Worm (Caenorhabditis elegans): Measurements from ENCODE around the gene chin-1.

The chin-1 gene

ce11 chrIII:1026261-1026660 is 10.8 kb downstream of the chin-1 start, which contains the start of gene clc-25:
Gene clc-25, minus strand, starts transcription at chrIII:1026361.
- TF ChIP-seq unc-62 (GFP tag; optimal IDR thresholded peaks at IDR 0.05): no peak

DNA sequence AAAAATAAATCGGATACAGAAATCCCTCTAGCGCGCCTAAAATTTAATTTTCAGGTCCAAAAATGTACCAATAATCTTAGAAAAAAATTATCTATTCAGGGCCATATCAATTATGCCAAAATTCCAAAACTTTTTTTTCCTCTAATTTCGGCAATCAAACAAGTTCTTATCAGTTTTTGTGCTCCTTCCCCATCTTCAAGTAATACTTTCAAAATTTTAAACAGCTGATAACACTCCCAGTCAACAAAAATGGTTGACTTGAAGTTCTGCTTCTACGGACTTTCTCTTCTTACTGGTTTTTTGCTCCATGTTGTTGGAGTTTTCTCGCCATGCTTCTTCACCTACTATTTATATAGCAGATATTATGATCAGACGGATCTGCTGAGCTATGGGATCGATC is 16.3 kb downstream of the chin-1 start, which contains the start of gene clc-23:
Gene clc-23, plus strand, starts transcription at position 223 of the 400 bp plus-strand sequence.
- TF ChIP-seq unc-62 (GFP tag; optimal IDR thresholded peaks at IDR 0.05): no peak

- TF ChIP-seq unc-62 (GFP tag; optimal IDR thresholded peaks at IDR 0.05): no peak
Observed at ce11 chrIII:1016080-1016479, 20.9 kb downstream of the chin-1 start, which contains the start of gene Y34F4.3. Gene Y34F4.3, minus strand, starts transcription at chrIII:1016180.

DNA sequence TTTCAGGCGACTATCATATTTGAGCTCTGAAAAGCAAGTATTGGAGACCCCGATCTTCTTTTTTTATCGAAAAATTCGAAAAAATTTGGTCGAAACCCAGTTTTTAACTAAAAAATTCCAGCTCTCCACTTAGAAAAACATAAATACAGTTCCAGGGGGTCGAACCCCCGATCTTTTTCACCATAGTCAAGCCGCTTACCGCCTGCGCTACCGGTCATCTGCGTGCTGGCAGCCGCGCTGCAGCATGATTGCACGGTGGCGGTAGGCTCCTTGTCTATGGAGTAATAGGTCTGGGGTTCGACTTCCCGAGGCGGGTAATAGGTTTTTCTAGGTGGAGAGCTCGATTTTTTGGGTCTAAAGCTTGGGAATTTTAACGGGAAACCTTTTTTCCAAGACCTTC is 27.2 kb downstream of the chin-1 start, which contains the start of gene clc-24:
Gene clc-24, plus strand, starts transcription at position 263 of the 400 bp plus-strand sequence.
- TF ChIP-seq unc-62 (GFP tag; optimal IDR thresholded peaks at IDR 0.05): no peak

- no peak for TF ChIP-seq unc-62 (GFP tag; optimal IDR thresholded peaks at IDR 0.05)
Observed at ce11 chrIII:1008091-1008490, 28.9 kb downstream of the chin-1 start, which contains the start of gene clc-27. Gene clc-27, plus strand, starts transcription at chrIII:1008391.

DNA sequence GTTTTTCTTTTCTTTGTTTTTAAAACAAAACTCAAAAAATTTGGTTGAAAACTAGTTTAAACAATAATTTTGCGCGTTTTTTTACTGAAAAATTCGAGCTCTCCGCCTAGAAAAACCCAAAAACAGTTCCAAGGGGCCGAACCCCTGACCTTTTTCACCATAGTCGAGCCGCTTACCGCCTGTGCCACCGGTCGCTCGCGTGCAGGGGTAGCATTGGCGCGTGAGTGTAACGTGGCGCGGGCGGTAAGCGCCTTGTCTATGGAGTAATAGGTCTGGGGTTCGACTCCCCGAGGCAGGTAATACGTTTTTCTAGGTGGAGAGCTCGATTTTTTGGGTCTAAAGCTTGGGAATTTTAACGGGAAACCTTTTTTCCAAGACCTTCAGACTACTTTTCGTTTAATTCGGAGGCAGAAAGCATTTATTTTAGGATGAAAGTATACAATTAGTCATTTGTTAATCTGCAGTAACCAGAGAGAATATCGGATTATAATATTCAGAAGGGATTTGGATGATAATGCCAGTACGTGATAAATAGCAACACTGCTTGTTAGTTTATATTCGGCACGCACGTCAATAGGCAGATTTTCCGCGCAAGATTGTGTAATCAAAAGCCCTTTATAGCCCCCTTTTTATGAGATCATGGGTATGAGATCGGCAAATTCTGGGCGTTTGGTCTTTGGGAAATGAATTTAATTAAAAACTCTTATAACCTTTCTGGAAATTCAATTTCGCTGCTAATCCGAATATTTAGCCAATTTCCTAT is 29.7 kb downstream of the chin-1 start:
- TF ChIP-seq unc-62 (GFP tag; optimal IDR thresholded peaks at IDR 0.05): no peak

- no peak for TF ChIP-seq unc-62 (GFP tag; optimal IDR thresholded peaks at IDR 0.05)
Observed at ce11 chrIII:1004464-1004863, 32.5 kb downstream of the chin-1 start.

- no peak for TF ChIP-seq unc-62 (GFP tag; optimal IDR thresholded peaks at IDR 0.05)
Observed at ce11 chrIII:1002510-1002909, 34.5 kb downstream of the chin-1 start, which contains the start of gene clec-150. Gene clec-150, plus strand, starts transcription at chrIII:1002707.

ce11 chrIII:1001297-1001696 is 35.7 kb downstream of the chin-1 start, which contains the start of gene R06B10.7:
Gene R06B10.7, minus strand, starts transcription at chrIII:1001397.
- no peak for TF ChIP-seq unc-62 (GFP tag; optimal IDR thresholded peaks at IDR 0.05)

- TF ChIP-seq unc-62 (GFP tag; optimal IDR thresholded peaks at IDR 0.05): no peak
Observed at ce11 chrIII:998855-999254, 38.2 kb downstream of the chin-1 start.

DNA sequence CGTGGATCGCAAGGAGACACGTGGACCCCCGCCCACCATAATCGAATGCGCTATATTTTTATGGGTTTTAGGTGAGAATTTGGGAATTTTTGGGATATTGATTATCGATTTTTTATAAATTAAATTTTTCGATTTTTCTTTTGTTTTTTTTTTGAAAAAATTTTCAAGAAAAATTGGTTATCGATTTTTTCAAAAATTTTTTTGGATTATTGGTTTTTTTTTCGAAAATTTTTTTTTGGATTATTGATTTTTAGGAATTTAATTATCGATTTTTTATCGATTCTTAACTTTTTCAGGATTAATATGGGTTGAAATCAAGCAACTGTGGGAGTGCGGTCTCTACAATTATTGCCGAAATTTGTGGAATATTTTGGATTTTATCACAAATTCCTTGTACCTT is 40.4 kb downstream of the chin-1 start:
- TF ChIP-seq unc-62 (GFP tag; optimal IDR thresholded peaks at IDR 0.05): no peak

DNA sequence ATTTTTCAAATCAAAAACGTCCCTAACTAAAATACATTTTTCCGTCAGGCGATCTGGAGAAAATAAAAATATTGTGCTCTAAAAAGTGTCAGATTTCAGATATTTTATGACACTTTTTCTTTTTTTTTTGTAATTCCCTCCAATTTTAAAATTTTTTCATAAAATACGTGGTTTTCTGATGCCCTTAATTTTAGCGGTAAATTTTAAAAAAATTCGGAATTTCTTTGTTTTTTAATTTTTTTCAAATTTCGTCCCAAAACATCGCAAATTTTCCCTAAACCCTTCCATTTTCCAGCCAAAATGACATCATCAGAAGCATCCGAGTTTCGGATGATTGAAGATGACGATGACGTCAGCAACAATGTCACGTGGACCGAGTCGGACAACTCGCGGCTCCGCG is 45.4 kb downstream of the chin-1 start, which contains the start of gene trp-2:
Gene trp-2, plus strand, starts transcription at position 301 of the 400 bp plus-strand sequence.
- no peak for TF ChIP-seq unc-62 (GFP tag; optimal IDR thresholded peaks at IDR 0.05)

DNA sequence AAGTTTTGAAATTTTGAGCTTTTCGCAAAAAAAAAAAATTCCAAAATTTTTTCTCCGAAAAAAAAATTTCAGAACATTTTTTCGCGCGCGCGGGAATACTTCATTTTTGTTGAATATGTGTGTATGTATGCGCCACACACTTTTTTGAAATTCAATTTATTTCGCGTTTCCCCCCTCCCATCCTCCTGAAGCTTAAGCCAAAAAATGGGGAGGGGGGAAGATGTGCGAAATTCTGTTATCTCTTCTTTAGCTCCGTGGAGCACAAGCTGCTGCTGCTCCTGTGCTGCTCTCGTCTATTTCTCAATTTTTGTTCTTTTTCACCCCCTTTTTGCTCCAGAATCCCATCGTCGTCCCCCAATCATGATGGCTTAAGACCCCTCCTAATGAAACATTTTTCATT is 47.5 kb downstream of the chin-1 start:
- TF ChIP-seq unc-62 (GFP tag; optimal IDR thresholded peaks at IDR 0.05): no peak

DNA sequence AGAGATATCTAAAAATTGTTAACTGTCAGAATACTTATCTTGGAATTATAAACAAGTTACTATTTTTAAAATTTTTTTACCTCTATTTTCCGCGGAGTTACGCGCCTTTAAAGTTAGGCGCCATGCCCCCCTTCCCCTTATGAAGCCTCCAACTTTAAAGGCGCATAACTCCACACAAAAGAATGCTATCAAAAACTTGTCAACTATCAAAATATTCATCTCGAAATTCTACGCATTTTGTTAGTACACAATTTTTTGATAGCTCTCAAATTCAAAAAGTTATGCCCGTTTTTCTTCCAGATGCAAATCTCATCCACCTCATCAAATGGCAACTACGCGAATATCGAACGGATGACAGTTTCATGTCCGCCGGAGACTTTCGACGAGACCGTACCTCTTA is 54.1 kb downstream of the chin-1 start, which contains the start of gene tbc-10:
Gene tbc-10, plus strand, starts transcription at position 301 of the 400 bp plus-strand sequence.
- no peak for TF ChIP-seq unc-62 (GFP tag; optimal IDR thresholded peaks at IDR 0.05)

- no peak for TF ChIP-seq unc-62 (GFP tag; optimal IDR thresholded peaks at IDR 0.05)
Observed at ce11 chrIII:981960-982359, 55.1 kb downstream of the chin-1 start.
